Fruit fly (Drosophila melanogaster) whole organism, prepupa: ENCODE results near the gene ball.

Source experiments
- CG10669 ChIP-seq: fragments of 200-800 bp; sonication (Bioruptor generic); optimal IDR thresholded peaks from 3 replicates; lab custom pipeline; 2018; ENCODE audit warnings: missing biosample characterization, mild to moderate bottlenecking, missing genetic modification characterization, moderate library complexity
- CG16779 ChIP-seq: fragments of 200-800 bp; sonication (Bioruptor generic); optimal IDR thresholded peaks from 3 replicates; lab custom pipeline; 2017; ENCODE audit warnings: missing biosample characterization, mild to moderate bottlenecking, missing genetic modification characterization
- CG3032 ChIP-seq: fragments of 200-800 bp; optimal IDR thresholded peaks from 2 replicates; lab custom pipeline; 2019; ENCODE audit warnings: missing biosample characterization, mild to moderate bottlenecking, missing genetic modification characterization, moderate library complexity
- CG4318 ChIP-seq: fragments of 200-800 bp; sonication (Bioruptor generic); optimal IDR thresholded peaks from 3 replicates; lab custom pipeline; 2017; ENCODE audit warnings: missing biosample characterization, mild to moderate bottlenecking, missing genetic modification characterization
- OdsH ChIP-seq: fragments of 200-800 bp; sonication (Bioruptor generic); optimal IDR thresholded peaks from 3 replicates; lab custom pipeline; 2016; ENCODE audit warnings: missing biosample characterization, missing genetic modification characterization
- Smox ChIP-seq: fragments of 200-800 bp; sonication (Bioruptor generic); optimal IDR thresholded peaks from 3 replicates; lab custom pipeline; 2016; ENCODE audit warnings: missing biosample characterization, missing genetic modification characterization
- eg ChIP-seq: fragments of 200-800 bp; sonication (Bioruptor generic); IDR thresholded peaks from 3 replicates; pipeline ENCODE4 v1.3.6; 2022; ENCODE audit warnings: missing biosample characterization, missing genetic modification characterization
- fd85E ChIP-seq: fragments of 200-800 bp; sonication (Bioruptor generic); optimal IDR thresholded peaks from 3 replicates; lab custom pipeline; 2016; ENCODE audit warnings: missing biosample characterization, missing genetic modification characterization
- lz ChIP-seq: fragments of 200-800 bp; sonication (Bioruptor generic); optimal IDR thresholded peaks from 3 replicates; lab custom pipeline; 2016; ENCODE audit warnings: missing biosample characterization, missing genetic modification characterization
- topi ChIP-seq: fragments of 200-800 bp; sonication (Bioruptor generic); optimal IDR thresholded peaks from 3 replicates; lab custom pipeline; 2016; ENCODE audit warnings: missing biosample characterization, missing genetic modification characterization

DNA sequence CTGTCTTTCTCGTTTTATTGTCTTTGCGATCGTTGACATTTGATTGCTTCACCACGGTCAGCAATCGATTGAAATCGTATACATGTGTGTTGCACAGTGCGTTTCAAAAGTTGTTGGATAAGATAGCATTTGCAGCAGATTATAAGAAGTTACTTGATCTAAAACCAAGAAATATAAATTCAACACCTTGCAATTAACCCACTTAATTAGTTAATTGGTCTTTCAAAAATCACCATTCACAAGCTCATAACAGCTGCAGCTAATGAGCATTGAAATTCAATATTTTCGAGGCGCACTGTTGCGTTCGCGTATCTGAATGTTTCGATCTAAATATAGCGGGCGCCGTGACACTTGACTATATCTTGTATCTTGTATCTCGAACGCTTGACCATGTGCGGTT lies 26.2 kb upstream of the ball start:
- TF ChIP-seq Smox (GFP tag; lab: Kevin White, UChicago) (peak; percentile 46), CG16779 (tag; lab: Kevin White, UChicago) (no peak), CG3032 (tag; lab: Kevin White, UChicago) (peak; percentile 46), topi (GFP tag; lab: Kevin White, UChicago) (peak; percentile 43), fd85E (GFP tag; lab: Kevin White, UChicago) (no peak), eg (GFP tag; lab: Robert Waterston, UW) (peak; percentile 71), CG10669 (GFP tag; lab: Kevin White, UChicago) (peak; percentile 4), lz (GFP tag; lab: Kevin White, UChicago) (peak; percentile 60), CG4318 (GFP tag; lab: Kevin White, UChicago) (peak; percentile 25), OdsH (peak; percentile 61)
